Fruit fly (Drosophila melanogaster): Measurements from ENCODE around the gene JhI-21.

Gene JhI-21

DNA sequence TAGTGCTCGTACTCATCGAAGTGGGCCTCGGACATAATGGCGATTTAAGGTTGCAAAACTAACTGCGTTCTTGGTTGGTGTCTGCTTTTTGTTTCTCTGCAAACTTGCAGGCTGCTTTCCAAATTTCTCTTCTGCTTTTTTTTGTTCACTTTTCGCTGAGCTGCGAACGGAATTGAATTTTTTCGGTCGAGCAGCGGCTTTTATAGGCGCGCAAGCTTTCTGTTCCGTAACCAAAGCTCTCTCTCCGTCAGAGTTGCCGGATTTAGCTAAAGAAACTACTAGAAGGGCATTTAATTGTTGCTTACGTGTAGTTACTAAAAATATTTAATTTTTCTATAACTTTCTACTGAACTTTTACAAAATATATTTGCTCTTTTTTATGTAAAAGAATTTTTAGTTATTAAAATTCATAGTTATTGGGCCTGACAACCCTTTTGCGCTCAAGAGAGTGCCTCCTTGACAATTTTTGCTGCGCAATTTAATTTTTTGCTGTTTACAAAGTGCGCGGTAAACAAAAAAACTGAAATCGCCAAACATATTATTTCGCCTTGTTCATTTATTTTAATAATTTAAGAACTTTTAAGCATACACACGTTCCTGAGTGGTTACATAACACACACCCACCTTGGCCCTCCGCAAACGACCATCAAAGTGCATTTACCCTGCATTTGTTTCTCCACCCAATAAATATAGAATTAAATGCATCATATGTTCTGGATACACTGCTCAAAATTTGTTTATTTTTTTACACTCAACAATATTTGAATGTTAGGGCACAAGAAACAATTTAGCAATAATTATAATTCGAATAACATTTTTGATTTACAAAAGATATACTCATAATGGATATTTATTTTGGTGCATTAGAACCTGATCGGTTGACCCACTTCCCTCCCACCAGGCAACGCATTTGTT lies 9.6 kb downstream of the JhI-21 start, which contains the start of gene CG6770 (continued):
- TF ChIP-seq CG4820 (GFP tag; optimal IDR thresholded peaks at IDR 0.05), result peak; percentile 27
- peak; percentile 77 for TF ChIP-seq CG4328 (GFP tag; optimal IDR thresholded peaks at IDR 0.05)
- TF ChIP-seq Lhr (GFP tag; optimal IDR thresholded peaks at IDR 0.05), result peak; percentile 32
- no peak for TF ChIP-seq z (GFP tag; IDR thresholded peaks at IDR 0.05)
- 0 out of 2 replicates have a peak, but pooled peaks have one; percentile 29 for TF ChIP-seq dati (GFP tag; IDR thresholded peaks at IDR 0.05)
- peak; percentile 88 for TF ChIP-seq CG6813 (GFP tag; optimal IDR thresholded peaks at IDR 0.05)
- TF ChIP-seq Nf-YC (tag; optimal IDR thresholded peaks at IDR 0.05), result peak; percentile 72
- no peak for TF ChIP-seq CG8290 (GFP tag; optimal IDR thresholded peaks at IDR 0.05)
- peak in 1 of 2 experiments; percentile 81 for TF ChIP-seq CG8290 (tag; optimal IDR thresholded peaks at IDR 0.05)
- peak; percentile 53 for TF ChIP-seq sens-2 (GFP tag; IDR thresholded peaks at IDR 0.05)
- TF ChIP-seq Hmr (GFP tag; optimal IDR thresholded peaks at IDR 0.05), result peak; percentile 88
- peak; percentile 52 for TF ChIP-seq tup (GFP tag; optimal IDR thresholded peaks at IDR 0.05)
- no peak for TF ChIP-seq CG12236 (GFP tag; optimal IDR thresholded peaks at IDR 0.05)
- peak; percentile 67 for TF ChIP-seq exex (tag; optimal IDR thresholded peaks at IDR 0.05)
- TF ChIP-seq esg (GFP tag; conservative IDR thresholded peaks at IDR 0.05), result peak; percentile 73
- peak in 1 of 2 experiments; percentile 33 for TF ChIP-seq Hr78 (GFP tag; optimal IDR thresholded peaks at IDR 0.05)
- TF ChIP-seq C15 (GFP tag; IDR thresholded peaks at IDR 0.05), result 0 out of 3 replicates have a peak, but pooled peaks have one; percentile 51
- peak; percentile 58 for TF ChIP-seq CG12219 (GFP tag; optimal IDR thresholded peaks at IDR 0.05)
- TF ChIP-seq cas (GFP tag; IDR thresholded peaks at IDR 0.05), result peak; percentile 60
- TF ChIP-seq stc (GFP tag; IDR thresholded peaks at IDR 0.05), result peak; percentile 89
- TF ChIP-seq sd (tag; optimal IDR thresholded peaks at IDR 0.05), result peak; percentile 73
- TF ChIP-seq CG13624 (GFP tag; optimal IDR thresholded peaks at IDR 0.05), result peak; percentile 92
- TF ChIP-seq mam (GFP tag; optimal IDR thresholded peaks at IDR 0.05), result peak; percentile 45
- peak; percentile 68 for TF ChIP-seq CG34422 (GFP tag; IDR thresholded peaks at IDR 0.05)
- TF ChIP-seq ftz-f1 (GFP tag; optimal IDR thresholded peaks at IDR 0.05), result peak; percentile 12
- peak; percentile 57; the same call in 1 of the 2 replicates for TF ChIP-seq CG4404 (GFP tag; IDR thresholded peaks at IDR 0.05)
- TF ChIP-seq CG10209 (GFP tag; optimal IDR thresholded peaks at IDR 0.05), result peak; percentile 73
- TF ChIP-seq Dfd (GFP tag; optimal IDR thresholded peaks at IDR 0.05), result no peak
- TF ChIP-seq D19A (tag; optimal IDR thresholded peaks at IDR 0.05), result peak; percentile 74
- 0 out of 2 replicates have a peak, but pooled peaks have one; percentile 13 for TF ChIP-seq CG11085 (GFP tag; IDR thresholded peaks at IDR 0.05)
- no peak for TF ChIP-seq gfzf (GFP tag; optimal IDR thresholded peaks at IDR 0.05)
- no peak; the same call in 1 of the 2 replicates for TF ChIP-seq CG43689 (GFP tag; IDR thresholded peaks at IDR 0.05)
- TF ChIP-seq abd-A (tag; optimal IDR thresholded peaks at IDR 0.05), result peak; percentile 55
- TF ChIP-seq wek (GFP tag; optimal IDR thresholded peaks at IDR 0.05), result no peak
- 0 out of 4 replicates have a peak, but pooled peaks have one; percentile 66 for TF ChIP-seq chinmo (GFP tag; IDR thresholded peaks at IDR 0.05; ENCODE audit: partially characterized antibody)
- TF ChIP-seq CG12391 (tag; optimal IDR thresholded peaks at IDR 0.05), result peak; percentile 80
- TF ChIP-seq CG42726 (GFP tag; IDR thresholded peaks at IDR 0.05; ENCODE audit: partially characterized antibody), result peak; percentile 64; the same call in 1 of the 2 replicates
- no peak for TF ChIP-seq eve (GFP tag; optimal IDR thresholded peaks at IDR 0.05)
- peak; percentile 78 for TF ChIP-seq ap (GFP tag; IDR thresholded peaks at IDR 0.05)
- TF ChIP-seq CG11695 (GFP tag; IDR thresholded peaks at IDR 0.05), result peak; percentile 92
- no peak for TF ChIP-seq h (optimal IDR thresholded peaks at IDR 0.05)
- TF ChIP-seq usp (GFP tag; optimal IDR thresholded peaks at IDR 0.05), result no peak
- TF ChIP-seq bab2 (GFP tag; optimal IDR thresholded peaks at IDR 0.05), result peak; percentile 37
- 0 out of 3 replicates have a peak, but pooled peaks have one; percentile 23 for TF ChIP-seq croc (GFP tag; conservative IDR thresholded peaks at IDR 0.05)
- TF ChIP-seq ci (GFP tag; IDR thresholded peaks at IDR 0.05), result peak; percentile 89
- TF ChIP-seq shn (GFP tag; optimal IDR thresholded peaks at IDR 0.05), result peak; percentile 1
- TF ChIP-seq Dref (GFP tag; IDR thresholded peaks at IDR 0.05), result 0 out of 2 replicates have a peak, but pooled peaks have one; percentile 4
- TF ChIP-seq lbe (GFP tag; optimal IDR thresholded peaks at IDR 0.05), result peak; percentile 90
- TF ChIP-seq Sin3A (optimal IDR thresholded peaks at IDR 0.05), result no peak
